Fruit fly (Drosophila melanogaster) whole organism, embryonic: ENCODE results near the gene TwdlL.

Experiments
- Awh ChIP-seq: fragments of 200-800 bp; sonication (Bioruptor generic); IDR thresholded peaks from 2 replicates; pipeline ENCODE4, ENCODE4 v1.3.6; 2022; ENCODE audit warnings: missing biosample characterization, missing genetic modification characterization
- Bdp1 ChIP-seq: fragments of 200-800 bp; sonication (Bioruptor generic); optimal IDR thresholded peaks from 3 replicates; lab custom pipeline; 2016; ENCODE audit warnings: missing biosample characterization, missing genetic modification characterization
- CG10321 ChIP-seq: fragments of 200-800 bp; sonication (Bioruptor generic); IDR thresholded peaks from 2 replicates; pipeline ENCODE4 v1.3.6; 2022; ENCODE audit warnings: missing biosample characterization, missing genetic modification characterization
- CG10543 ChIP-seq: fragments of 200-800 bp; sonication (Bioruptor generic); optimal IDR thresholded peaks from 3 replicates; lab custom pipeline; 2017; ENCODE audit warnings: missing biosample characterization, mild to moderate bottlenecking, missing genetic modification characterization, moderate library complexity
- CG11504 ChIP-seq: fragments of 200-800 bp; sonication (Bioruptor generic); optimal IDR thresholded peaks from 3 replicates; lab custom pipeline; 2019; ENCODE audit warnings: missing biosample characterization, mild to moderate bottlenecking, missing genetic modification characterization, moderate library complexity
- CG13287 ChIP-seq: fragments of 200-800 bp; sonication (Bioruptor generic); IDR thresholded peaks from 2 replicates; pipeline ENCODE4 v1.3.6; 2022; ENCODE audit warnings: missing biosample characterization, missing genetic modification characterization; ENCODE audit not compliant: partially characterized antibody
- CG13424 ChIP-seq: fragments of 200-800 bp; sonication (Bioruptor generic); optimal IDR thresholded peaks from 2 replicates; lab custom pipeline; 2019; ENCODE audit warnings: missing biosample characterization, mild to moderate bottlenecking, missing genetic modification characterization, moderate library complexity
- CG13624 ChIP-seq: fragments of 200-800 bp; sonication (Bioruptor generic); optimal IDR thresholded peaks from 2 replicates; lab custom pipeline; 2016; ENCODE audit warnings: missing biosample characterization, missing genetic modification characterization
- CG1647 ChIP-seq: fragments of 200-800 bp; sonication (Bioruptor generic); optimal IDR thresholded peaks from 3 replicates; lab custom pipeline; 2016; ENCODE audit warnings: missing biosample characterization, missing genetic modification characterization
- CG17568 ChIP-seq: fragments of 200-800 bp; sonication (Bioruptor generic); optimal IDR thresholded peaks from 2 replicates; lab custom pipeline; 2018; ENCODE audit warnings: missing biosample characterization, mild to moderate bottlenecking, missing genetic modification characterization, moderate library complexity
- CG18764 ChIP-seq: fragments of 200-800 bp; sonication (Bioruptor generic); optimal IDR thresholded peaks from 3 replicates; lab custom pipeline; 2016; ENCODE audit warnings: missing biosample characterization, missing genetic modification characterization
- CG32767 ChIP-seq: fragments of 200-800 bp; sonication (Bioruptor generic); IDR thresholded peaks from 2 replicates; pipeline ENCODE4 v1.3.6; 2022; ENCODE audit warnings: missing biosample characterization, missing genetic modification characterization
- CG3847 ChIP-seq: fragments of 200-800 bp; sonication (Bioruptor generic); IDR thresholded peaks from 2 replicates; pipeline ENCODE4 v1.3.6; 2022; ENCODE audit warnings: missing biosample characterization, missing genetic modification characterization
- CG3995 ChIP-seq: fragments of 200-800 bp; sonication (Bioruptor generic); optimal IDR thresholded peaks from 3 replicates; lab custom pipeline; 2016; ENCODE audit warnings: missing biosample characterization, missing genetic modification characterization
- CG4404 ChIP-seq: fragments of 200-800 bp; sonication (Bioruptor generic); IDR thresholded peaks from 2 replicates; pipeline ENCODE4 v1.3.6; 2022; ENCODE audit warnings: missing biosample characterization, missing genetic modification characterization
- CG6272 ChIP-seq: fragments of 200-800 bp; sonication (Bioruptor generic); IDR thresholded peaks from 2 replicates; pipeline ENCODE4 v1.3.6; 2022; ENCODE audit warnings: missing biosample characterization, missing genetic modification characterization
- CG7987 ChIP-seq: fragments of 200-800 bp; sonication (Bioruptor generic); optimal IDR thresholded peaks from 2 replicates; lab custom pipeline; 2018; ENCODE audit warnings: missing biosample characterization, mild to moderate bottlenecking, missing genetic modification characterization, moderate library complexity
- CG8290 ChIP-seq, 3 experiments: fragments of 200-800 bp; sonication (Bioruptor generic); optimal IDR thresholded peaks; 2 replicates each; lab custom pipeline; 2016 to 2019; ENCODE audit warnings: missing biosample characterization in 3 of 3, missing genetic modification characterization in 3 of 3, mild to moderate bottlenecking in 2 of 3, moderate library complexity in 1 of 3
- CHES-1-like ChIP-seq: fragments of 200-800 bp; sonication (Bioruptor generic); optimal IDR thresholded peaks from 2 replicates; lab custom pipeline; 2016; ENCODE audit warnings: missing biosample characterization, missing genetic modification characterization
- Chrac-16 ChIP-seq: fragments of 200-800 bp; sonication (Bioruptor generic); optimal IDR thresholded peaks from 3 replicates; lab custom pipeline; 2016; ENCODE audit warnings: missing biosample characterization, missing genetic modification characterization
- D19B ChIP-seq: fragments of 200-800 bp; sonication (Bioruptor generic); optimal IDR thresholded peaks from 2 replicates; lab custom pipeline; 2017; ENCODE audit warnings: missing biosample characterization, mild to moderate bottlenecking, missing genetic modification characterization
- Fer3 ChIP-seq: fragments of 200-800 bp; sonication (Bioruptor generic); optimal IDR thresholded peaks from 2 replicates; lab custom pipeline; 2018; ENCODE audit warnings: missing biosample characterization, mild to moderate bottlenecking, missing genetic modification characterization, moderate library complexity
- H2.0 ChIP-seq: fragments of 200-800 bp; sonication (Bioruptor generic); IDR thresholded peaks from 2 replicates; pipeline ENCODE4 v1.3.6; 2022; ENCODE audit warnings: missing biosample characterization, missing genetic modification characterization
- HLH3B ChIP-seq: fragments of 200-800 bp; sonication (Bioruptor generic); IDR thresholded peaks from 2 replicates; pipeline ENCODE4 v1.3.6; 2022; ENCODE audit warnings: missing biosample characterization, missing genetic modification characterization
- Hr3 ChIP-seq: fragments of 200-800 bp; sonication (Bioruptor generic); optimal IDR thresholded peaks from 3 replicates; lab custom pipeline; 2016; ENCODE audit warnings: missing biosample characterization, missing genetic modification characterization
- NC2α ChIP-seq: fragments of 200-800 bp; sonication (Bioruptor generic); optimal IDR thresholded peaks from 2 replicates; lab custom pipeline; 2016; ENCODE audit warnings: missing biosample characterization, missing genetic modification characterization
- Oli ChIP-seq: fragments of 200-800 bp; sonication (Bioruptor generic); optimal IDR thresholded peaks from 2 replicates; lab custom pipeline; 2018; ENCODE audit warnings: missing biosample characterization, mild to moderate bottlenecking, missing genetic modification characterization, moderate library complexity
- ash1 ChIP-seq: fragments of 200-800 bp; sonication (Bioruptor generic); optimal IDR thresholded peaks from 2 replicates; lab custom pipeline; 2018; ENCODE audit warnings: missing biosample characterization, mild to moderate bottlenecking, missing genetic modification characterization
- az2 ChIP-seq: fragments of 200-800 bp; sonication (Bioruptor generic); optimal IDR thresholded peaks from 3 replicates; lab custom pipeline; 2016; ENCODE audit warnings: missing biosample characterization, missing genetic modification characterization
- bab2 ChIP-seq: fragments of 200-800 bp; sonication (Bioruptor generic); optimal IDR thresholded peaks from 2 replicates; lab custom pipeline; 2016; ENCODE audit warnings: missing biosample characterization, missing genetic modification characterization
- bsh ChIP-seq, 2 experiments: fragments of 200-800 bp; sonication (Bioruptor generic); optimal IDR thresholded peaks; 2 replicates each; lab custom pipeline; 2017 to 2018; ENCODE audit warnings: mild to moderate bottlenecking in 2 of 2, missing biosample characterization in 2 of 2, missing genetic modification characterization in 2 of 2, moderate library complexity in 1 of 2
- cas ChIP-seq: fragments of 200-800 bp; sonication (Bioruptor generic); IDR thresholded peaks from 2 replicates; pipeline ENCODE4 v1.3.6; 2022; ENCODE audit warnings: missing biosample characterization, missing genetic modification characterization
- chinmo ChIP-seq: fragments of 200-800 bp; sonication (Bioruptor generic); IDR thresholded peaks from 4 replicates; pipeline ENCODE4 v1.3.6; 2022; ENCODE audit warnings: missing biosample characterization, missing genetic modification characterization; ENCODE audit not compliant: partially characterized antibody
- dan ChIP-seq: fragments of 200-800 bp; sonication (Bioruptor generic); IDR thresholded peaks from 2 replicates; pipeline ENCODE4 v1.3.6; 2022; ENCODE audit warnings: missing biosample characterization, missing genetic modification characterization
- dmrt99B ChIP-seq: fragments of 200-800 bp; sonication (Bioruptor generic); optimal IDR thresholded peaks from 2 replicates; lab custom pipeline; 2018; ENCODE audit warnings: missing biosample characterization, mild to moderate bottlenecking, missing genetic modification characterization, moderate library complexity
- esg ChIP-seq: fragments of 200-800 bp; sonication (Bioruptor generic); conservative IDR thresholded peaks from 2 replicates; pipeline ENCODE4 v1.3.6; 2022; ENCODE audit warnings: missing biosample characterization, missing genetic modification characterization
- gcm ChIP-seq: fragments of 200-800 bp; sonication (Bioruptor generic); optimal IDR thresholded peaks from 2 replicates; lab custom pipeline; 2019; ENCODE audit warnings: missing biosample characterization, mild to moderate bottlenecking, missing genetic modification characterization, moderate library complexity
- hb ChIP-seq: fragments of 200-800 bp; sonication (Bioruptor generic); IDR thresholded peaks from 3 replicates; pipeline ENCODE4 v1.3.6; 2022; ENCODE audit warnings: missing biosample characterization, missing genetic modification characterization; ENCODE audit not compliant: partially characterized antibody
- kah ChIP-seq: fragments of 200-800 bp; sonication (Bioruptor generic); optimal IDR thresholded peaks from 2 replicates; lab custom pipeline; 2018; ENCODE audit warnings: missing biosample characterization, mild to moderate bottlenecking, missing genetic modification characterization
- lbe ChIP-seq: fragments of 200-800 bp; sonication (Bioruptor generic); optimal IDR thresholded peaks from 2 replicates; lab custom pipeline; 2016; ENCODE audit warnings: missing biosample characterization, mild to moderate bottlenecking, missing genetic modification characterization
- lola ChIP-seq, 3 experiments: fragments of >200 bp in 2 of 3; fragments of 200-800 bp in 1 of 3; sonication (Bioruptor generic) in 1 of 3; optimal IDR thresholded peaks; 2 replicates each; lab custom pipeline; 2017 to 2019; ENCODE audit warnings: missing biosample characterization in 3 of 3, missing genetic modification characterization in 3 of 3, mild to moderate bottlenecking in 1 of 3, moderate library complexity in 1 of 3
- pb ChIP-seq: fragments of 200-800 bp; sonication (Bioruptor generic); optimal IDR thresholded peaks from 3 replicates; lab custom pipeline; 2016; ENCODE audit warnings: missing biosample characterization, missing genetic modification characterization
- ro ChIP-seq: fragments of 200-800 bp; sonication (Bioruptor generic); IDR thresholded peaks from 2 replicates; pipeline ENCODE4 v1.3.6; 2022; ENCODE audit warnings: missing biosample characterization, missing genetic modification characterization
- run ChIP-seq: fragments of 200-800 bp; sonication (Bioruptor generic); optimal IDR thresholded peaks from 3 replicates; lab custom pipeline; 2018; ENCODE audit warnings: missing biosample characterization, mild to moderate bottlenecking, missing genetic modification characterization
- sna ChIP-seq: fragments of 200-800 bp; sonication (Bioruptor generic); IDR thresholded peaks from 2 replicates; pipeline ENCODE4 v1.3.6; 2022; ENCODE audit warnings: missing biosample characterization, missing genetic modification characterization; ENCODE audit not compliant: partially characterized antibody
- tna ChIP-seq: fragments of 200-800 bp; sonication (Bioruptor generic); IDR thresholded peaks from 2 replicates; pipeline ENCODE4 v1.3.6; 2022; ENCODE audit warnings: missing biosample characterization, missing genetic modification characterization; ENCODE audit not compliant: partially characterized antibody
- trem ChIP-seq: fragments of 200-800 bp; optimal IDR thresholded peaks from 3 replicates; lab custom pipeline; 2019; ENCODE audit warnings: missing biosample characterization, mild to moderate bottlenecking, missing genetic modification characterization, moderate library complexity
- unc-4 ChIP-seq: fragments of 200-800 bp; sonication (Bioruptor generic); IDR thresholded peaks from 2 replicates; pipeline ENCODE4 v1.3.6; 2022; ENCODE audit warnings: missing biosample characterization, missing genetic modification characterization; ENCODE audit not compliant: partially characterized antibody
- yki ChIP-seq: fragments of >200 bp; optimal IDR thresholded peaks from 3 replicates; lab custom pipeline; 2018
- zfh2 ChIP-seq: fragments of 200-800 bp; sonication (Bioruptor generic); optimal IDR thresholded peaks from 2 replicates; lab custom pipeline; 2016; ENCODE audit warnings: missing biosample characterization, missing genetic modification characterization

The TwdlL gene

DNA sequence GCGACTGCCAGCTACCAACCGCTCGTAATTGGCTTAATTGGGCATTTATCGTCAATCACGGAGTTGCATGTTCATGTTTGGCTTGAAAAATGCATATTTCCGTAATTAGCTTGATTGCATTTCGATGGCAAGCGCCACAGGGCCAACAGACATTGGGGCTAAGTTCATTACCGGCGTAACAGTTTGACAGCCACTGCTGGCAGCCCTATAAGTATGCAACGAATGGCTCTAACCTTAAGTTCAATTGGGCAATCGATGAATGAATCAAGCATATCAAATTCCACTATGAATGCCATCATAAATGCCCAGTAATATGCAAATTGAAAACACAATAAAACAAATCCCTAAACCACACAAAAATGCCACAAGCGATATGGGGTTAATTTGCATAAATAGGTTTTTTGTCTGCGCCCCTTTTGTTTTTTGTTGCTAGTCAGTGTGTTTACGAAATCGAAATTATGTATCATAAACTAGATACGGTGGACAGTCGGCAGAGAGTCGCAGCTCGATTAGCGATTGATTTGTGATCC, 30.0 kb upstream of the TwdlL start (continued):
- TF ChIP-seq Bdp1 (GFP tag; lab: Kevin White, UChicago), result no peak
- TF ChIP-seq Hr3 (GFP tag; lab: Kevin White, UChicago), result no peak
- no peak for TF ChIP-seq CG8290 (GFP tag; optimal IDR thresholded peaks at IDR 0.05; lab: Kevin White, UChicago)
- no peak for TF ChIP-seq CG8290 (tag; optimal IDR thresholded peaks at IDR 0.05; lab: Kevin White, UChicago)
- TF ChIP-seq pb, result no peak
- TF ChIP-seq lbe (GFP tag; lab: Kevin White, UChicago), result no peak
- no peak for TF ChIP-seq NC2α
- TF ChIP-seq hb (GFP tag; lab: Robert Waterston, UW), result no peak
- no peak for TF ChIP-seq ro (GFP tag; lab: Robert Waterston, UW)
- no peak for TF ChIP-seq esg (GFP tag; lab: Robert Waterston, UW)
- TF ChIP-seq run (tag; lab: Kevin White, UChicago), result peak; percentile 96
- TF ChIP-seq CG11504 (tag; lab: Kevin White, UChicago), result no peak
- no peak for TF ChIP-seq HLH3B (GFP tag; lab: Robert Waterston, UW)
- TF ChIP-seq CG4404 (GFP tag; lab: Robert Waterston, UW), result no peak
- TF ChIP-seq CHES-1-like, result no peak
- no peak for TF ChIP-seq lola (GFP tag; optimal IDR thresholded peaks at IDR 0.05; lab: Kevin White, UChicago)
- no peak for TF ChIP-seq Chrac-16
- no peak for TF ChIP-seq CG18764
- TF ChIP-seq unc-4 (GFP tag; lab: Robert Waterston, UW), result no peak
- no peak for TF ChIP-seq az2 (GFP tag; lab: Kevin White, UChicago)
- no peak for TF ChIP-seq kah (GFP tag; lab: Kevin White, UChicago)
- TF ChIP-seq dan (GFP tag; lab: Robert Waterston, UW), result no peak
- TF ChIP-seq CG13287 (GFP tag; lab: Robert Waterston, UW), result peak; percentile 9; the same call in 1 of the 2 replicates
- no peak for TF ChIP-seq bsh (GFP tag; optimal IDR thresholded peaks at IDR 0.05; lab: Kevin White, UChicago)
- TF ChIP-seq chinmo, result peak; percentile 88; the same call in 3 of the 4 replicates
- TF ChIP-seq ash1 (GFP tag; lab: Kevin White, UChicago), result no peak
- no peak for TF ChIP-seq CG10543
- TF ChIP-seq CG3995, result no peak
- TF ChIP-seq CG13424 (tag; lab: Kevin White, UChicago), result no peak
- TF ChIP-seq tna (GFP tag; lab: Robert Waterston, UW), result no peak
- no peak for TF ChIP-seq CG3847 (GFP tag; lab: Robert Waterston, UW)
- no peak for TF ChIP-seq cas (GFP tag; lab: Robert Waterston, UW)
- no peak for TF ChIP-seq sna (GFP tag; lab: Robert Waterston, UW)
- TF ChIP-seq Fer3, result no peak
- no peak for TF ChIP-seq CG6272 (GFP tag; lab: Robert Waterston, UW)
- TF ChIP-seq zfh2 (GFP tag; lab: Kevin White, UChicago), result no peak
- no peak for TF ChIP-seq CG7987
- no peak for TF ChIP-seq trem
- TF ChIP-seq Oli (tag; lab: Kevin White, UChicago), result no peak
- peak; percentile 41; the same call in 1 of the 2 replicates for TF ChIP-seq Awh (GFP tag; lab: Robert Waterston, UW)
- TF ChIP-seq CG17568, result no peak
- TF ChIP-seq gcm (GFP tag; lab: Kevin White, UChicago), result no peak
- no peak for TF ChIP-seq yki (lab: Kevin White, UChicago)
- TF ChIP-seq CG1647 (GFP tag; lab: Kevin White, UChicago), result no peak
- TF ChIP-seq CG10321 (GFP tag; lab: Robert Waterston, UW), result no peak
- TF ChIP-seq CG32767 (GFP tag; lab: Robert Waterston, UW), result no peak
- TF ChIP-seq dmrt99B (tag; lab: Kevin White, UChicago), result no peak
- TF ChIP-seq D19B, result no peak
- no peak for TF ChIP-seq CG13624
- TF ChIP-seq bab2 (GFP tag; lab: Kevin White, UChicago), result no peak
- 0 out of 2 replicates have a peak, but pooled peaks have one; percentile 10 for TF ChIP-seq H2.0 (GFP tag; lab: Robert Waterston, UW)
